Fruit fly (Drosophila melanogaster) whole organism, pupa: ENCODE measurements around the gene CG7058.

Experiments used
- CG17806 ChIP-seq: fragments of 200-800 bp; sonication (Bioruptor generic); optimal IDR thresholded peaks from 2 replicates; lab custom pipeline; 2018; ENCODE audit warnings: missing biosample characterization, mild to moderate bottlenecking, missing genetic modification characterization, moderate library complexity
- CG8301 ChIP-seq: fragments of 200-800 bp; sonication (Bioruptor generic); optimal IDR thresholded peaks from 2 replicates; lab custom pipeline; 2018; ENCODE audit warnings: missing biosample characterization, mild to moderate bottlenecking, missing genetic modification characterization
- EcR ChIP-seq: fragments of 200-800 bp; sonication (Bioruptor generic); optimal IDR thresholded peaks from 3 replicates; lab custom pipeline; 2019; ENCODE audit warnings: missing biosample characterization, missing genetic modification characterization, mild to moderate bottlenecking, moderate library complexity, missing genetic modification reagents
- rn ChIP-seq: fragments of 200-800 bp; sonication (Bioruptor generic); IDR thresholded peaks from 2 replicates; pipeline ENCODE4 v1.3.6; 2022; ENCODE audit warnings: missing biosample characterization, missing genetic modification characterization

dm6 chrX:18843229-18844033 is 36.9 kb downstream of the CG7058 start, which contains the start of gene htk:
- TF ChIP-seq CG17806 (tag; lab: Kevin White, UChicago) = no peak
- no peak for TF ChIP-seq CG8301 (tag; lab: Kevin White, UChicago)
- no peak for TF ChIP-seq EcR (GFP tag; lab: Kevin White, UChicago)
- no peak for TF ChIP-seq rn (GFP tag; lab: Robert Waterston, UW)
